Fruit fly (Drosophila melanogaster): Measurements from ENCODE around the gene barr.

DNA sequence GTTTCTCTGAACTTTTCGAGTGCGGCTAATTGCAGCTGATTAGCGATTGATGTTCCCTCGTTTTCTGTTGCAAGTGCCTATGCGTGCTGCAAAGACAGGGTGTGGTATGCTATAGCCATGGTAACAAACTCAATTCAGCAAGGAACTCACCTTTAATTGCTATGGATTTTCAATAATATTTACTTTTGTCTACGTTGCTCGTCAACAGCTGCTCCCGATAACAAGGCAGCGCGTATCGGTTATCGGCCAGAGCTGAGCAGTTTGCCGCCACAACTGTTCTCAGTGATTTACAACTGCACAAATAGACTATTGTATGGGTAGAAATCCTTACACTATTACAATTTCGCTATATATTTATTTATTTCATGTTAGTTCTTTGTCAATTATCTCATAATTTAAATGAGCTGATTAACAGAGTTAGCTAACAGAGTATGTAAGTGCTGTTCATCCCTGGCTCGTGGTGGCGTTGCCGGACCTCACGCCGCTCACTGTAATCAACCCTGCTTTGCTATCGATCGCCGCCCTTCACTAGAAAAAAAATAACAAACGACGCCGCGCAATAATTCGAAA is 14.1 kb upstream of the barr start, which contains the start of the genes pr and neb:
- TF ChIP-seq CG8478 (optimal IDR thresholded peaks at IDR 0.05) (no peak), CTCF (optimal IDR thresholded peaks at IDR 0.05) (no peak)
